Fruit fly (Drosophila melanogaster): Measurements from ENCODE around the gene CG5245.

DNA sequence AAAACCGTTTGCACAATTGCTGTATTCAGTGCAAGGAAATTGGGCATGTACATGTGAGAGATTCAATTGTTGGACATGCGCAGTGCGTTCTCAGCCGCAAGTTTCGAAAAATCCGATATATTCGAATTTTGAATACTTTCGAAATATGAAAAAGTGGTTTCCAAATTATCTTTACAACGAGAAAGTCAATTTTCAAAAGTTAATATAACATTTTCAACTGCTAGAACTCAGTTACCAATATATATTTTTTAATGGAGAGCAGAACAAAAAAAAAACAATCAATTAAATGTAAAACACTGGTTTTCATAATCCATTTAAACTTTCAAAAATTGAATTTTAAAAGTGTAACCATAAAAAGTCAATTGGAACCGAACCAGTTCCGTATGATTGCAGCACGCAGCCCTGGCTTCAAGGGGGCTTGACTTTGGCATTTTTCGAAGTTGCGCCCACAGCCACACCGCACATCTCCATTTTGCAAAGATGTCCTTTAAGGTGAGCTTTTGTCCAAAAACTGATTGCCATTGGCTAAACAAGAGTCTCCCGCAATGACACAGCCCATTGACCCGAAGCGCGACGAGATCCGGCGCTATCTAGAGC lies 6.9 kb upstream of the CG5245 start, which contains the start of the genes Scgbeta and CG17202:
- TF ChIP-seq CG14667 (GFP tag; IDR thresholded peaks at IDR 0.05) (no peak), CG3838 (GFP tag; optimal IDR thresholded peaks at IDR 0.05) (no peak), CG10274 (GFP tag; optimal IDR thresholded peaks at IDR 0.05) (no peak), jumu (GFP tag; optimal IDR thresholded peaks at IDR 0.05) (no peak)

Measured in whole organism, embryonic.